Worm (Caenorhabditis elegans): Measurements from ENCODE around the gene arrd-26.

The arrd-26 gene

ce11 chrIV:2053591-2053990, 12.4 kb upstream of the arrd-26 start (continued):
- TF ChIP-seq D1046.2 (GFP tag; IDR thresholded peaks at IDR 0.05) = no peak
- TF ChIP-seq madf-9 (GFP tag; conservative IDR thresholded peaks at IDR 0.05) = no peak
- no peak for TF ChIP-seq hif-1 (tag; optimal IDR thresholded peaks at IDR 0.05)
- no peak for TF ChIP-seq nhr-237 (tag; optimal IDR thresholded peaks at IDR 0.05)
- peak; percentile 26; the same call in 1 of the 2 replicates for TF ChIP-seq dmd-6 (GFP tag; IDR thresholded peaks at IDR 0.05)
- TF ChIP-seq unc-130 (GFP tag; optimal IDR thresholded peaks at IDR 0.05) = no peak
- no peak for TF ChIP-seq F44E2.7 (GFP tag; IDR thresholded peaks at IDR 0.05)
- no peak for TF ChIP-seq F49E8.2 (tag; optimal IDR thresholded peaks at IDR 0.05; ENCODE audit: borderline replicate concordance)
- peak; percentile 1 for TF ChIP-seq nhr-11 (tag; optimal IDR thresholded peaks at IDR 0.05)
- TF ChIP-seq lin-38 (GFP tag; IDR thresholded peaks at IDR 0.05) = no peak
- no peak for TF ChIP-seq lin-13 (GFP tag; optimal IDR thresholded peaks at IDR 0.05)
- TF ChIP-seq daf-8 (GFP tag; IDR thresholded peaks at IDR 0.05) = no peak
- no peak for TF ChIP-seq mdt-29 (GFP tag; IDR thresholded peaks at IDR 0.05)
- TF ChIP-seq mxl-3 (GFP tag; optimal IDR thresholded peaks at IDR 0.05) = no peak
- TF ChIP-seq T26A8.4 (GFP tag; IDR thresholded peaks at IDR 0.05) = no peak
- TF ChIP-seq dve-1 (tag; optimal IDR thresholded peaks at IDR 0.05; ENCODE audit: insufficient read depth) = no peak
- TF ChIP-seq dmd-9 (GFP tag; IDR thresholded peaks at IDR 0.05) = no peak
- no peak for TF ChIP-seq T20F7.1 (GFP tag; optimal IDR thresholded peaks at IDR 0.05)
- peak; percentile 72 for TF ChIP-seq ctbp-1 (GFP tag; IDR thresholded peaks at IDR 0.05)
- TF ChIP-seq nhr-48 (tag; optimal IDR thresholded peaks at IDR 0.05) = no peak
- no peak for TF ChIP-seq nhr-28 (tag; optimal IDR thresholded peaks at IDR 0.05)
- TF ChIP-seq ceh-82 (tag; optimal IDR thresholded peaks at IDR 0.05) = no peak
- no peak for TF ChIP-seq zfp-2 (tag; optimal IDR thresholded peaks at IDR 0.05)
- TF ChIP-seq nhr-76 (tag; optimal IDR thresholded peaks at IDR 0.05) = no peak
- TF ChIP-seq mdl-1 (tag; optimal IDR thresholded peaks at IDR 0.05) = peak in 1 of 2 experiments; percentile 11
- no peak for TF ChIP-seq arid-1 (GFP tag; conservative IDR thresholded peaks at IDR 0.05)
- no peak for TF ChIP-seq unc-62 (GFP tag; optimal IDR thresholded peaks at IDR 0.05 in 1 of 2)
- no peak for TF ChIP-seq unc-62 (tag; optimal IDR thresholded peaks at IDR 0.05)
- TF ChIP-seq hlh-30 (tag; optimal IDR thresholded peaks at IDR 0.05; ENCODE audit: insufficient read depth) = peak; percentile 8
- no peak for TF ChIP-seq jun-1 (tag; optimal IDR thresholded peaks at IDR 0.05)
- 0 out of 2 replicates have a peak, but pooled peaks have one; percentile 39 for TF ChIP-seq hmg-1.1 (GFP tag; IDR thresholded peaks at IDR 0.05)
- no peak for TF ChIP-seq mes-2 (tag; optimal IDR thresholded peaks at IDR 0.05; ENCODE audit: poor library complexity, severe bottlenecking)
- TF ChIP-seq daf-12 (tag; optimal IDR thresholded peaks at IDR 0.05) = no peak
- no peak for TF ChIP-seq rbr-2 (tag; optimal IDR thresholded peaks at IDR 0.05)
- no peak for TF ChIP-seq Y105C5A.15 (GFP tag; IDR thresholded peaks at IDR 0.05)
- no peak for TF ChIP-seq fos-1 (tag; optimal IDR thresholded peaks at IDR 0.05)
- peak; percentile 65 for TF ChIP-seq ces-1 (GFP tag; optimal IDR thresholded peaks at IDR 0.05)
- TF ChIP-seq tra-1 (GFP tag; IDR thresholded peaks at IDR 0.05) = no peak
- TF ChIP-seq mep-1 (tag; optimal IDR thresholded peaks at IDR 0.05) = peak; percentile 23
- TF ChIP-seq daf-19 (GFP tag; conservative IDR thresholded peaks at IDR 0.05) = no peak
- no peak for TF ChIP-seq php-3 (GFP tag; IDR thresholded peaks at IDR 0.05)
- no peak for TF ChIP-seq ceh-62 (tag; optimal IDR thresholded peaks at IDR 0.05)
- TF ChIP-seq ztf-11 (tag; optimal IDR thresholded peaks at IDR 0.05) = no peak
- peak; percentile 21 for TF ChIP-seq aha-1 (tag)
- no peak for TF ChIP-seq F10B5.3 (tag; optimal IDR thresholded peaks at IDR 0.05)
- TF ChIP-seq ceh-44 (GFP tag; IDR thresholded peaks at IDR 0.05) = no peak
- TF ChIP-seq mxl-2 (GFP tag; conservative IDR thresholded peaks at IDR 0.05) = no peak
